Worm (Caenorhabditis elegans) whole organism, L1 larva: ENCODE data around the gene fbxb-55.

ENCODE experiments used
- egl-27 ChIP-seq, 2 experiments: fragments of 150-350 bp in 1 of 2; sonication (generic microtip); optimal IDR thresholded peaks; 3 replicates each; lab custom pipeline; 2017 to 2018; ENCODE audit warnings: missing biosample characterization in 2 of 2, missing genetic modification characterization in 2 of 2, missing genetic modification reagents in 2 of 2
- lin-13 ChIP-seq: fragments of 150-350 bp; optimal IDR thresholded peaks from 2 replicates; lab custom pipeline; 2014; ENCODE audit warnings: missing biosample characterization, missing genetic modification reagents, missing genetic modification characterization
- lin-14 ChIP-seq: fragments of 200-800 bp; sonication (Bioruptor generic); optimal IDR thresholded peaks from 2 replicates; lab custom pipeline; 2018; ENCODE audit warnings: mild to moderate bottlenecking, missing genetic modification characterization, moderate library complexity, missing compliant biosample characterization
- lin-15B ChIP-seq: fragments of 150-350 bp; sonication (generic microtip); optimal IDR thresholded peaks from 3 replicates; lab custom pipeline; 2014; ENCODE audit warnings: missing biosample characterization, missing genetic modification characterization
- nhr-90 ChIP-seq: sonication (generic microtip); optimal IDR thresholded peaks from 2 replicates; lab custom pipeline; 2016; ENCODE audit warnings: mild to moderate bottlenecking, missing genetic modification characterization, missing compliant biosample characterization; ENCODE audit not compliant: poor library complexity
- unc-30 ChIP-seq: sonication (generic microtip); optimal IDR thresholded peaks from 2 replicates; lab custom pipeline; 2017; ENCODE audit warnings: missing biosample characterization, missing genetic modification characterization
- unc-62 ChIP-seq: fragments of 150-350 bp; optimal IDR thresholded peaks from 2 replicates; lab custom pipeline; 2014; ENCODE audit warnings: missing biosample characterization, missing genetic modification reagents, missing genetic modification characterization
- ztf-11 ChIP-seq, 2 experiments: sonication (generic microtip); optimal IDR thresholded peaks; 2 replicates each; lab custom pipeline; 2016 to 2017; ENCODE audit warnings: missing genetic modification characterization in 2 of 2, missing biosample characterization in 1 of 2, missing compliant biosample characterization in 1 of 2

ce11 chrIV:4029288-4029687 lies 39.3 kb upstream of the fbxb-55 start:
- TF ChIP-seq lin-13: no peak
- no peak for TF ChIP-seq lin-15B
- no peak for TF ChIP-seq egl-27 (tag; optimal IDR thresholded peaks at IDR 0.05; lab: Kevin White, UChicago)
- TF ChIP-seq nhr-90 (tag; lab: Kevin White, UChicago): no peak
- no peak for TF ChIP-seq unc-62 (GFP tag; lab: Kevin White, UChicago)
- TF ChIP-seq unc-30 (tag; lab: Kevin White, UChicago): no peak
- no peak for TF ChIP-seq ztf-11 (tag; optimal IDR thresholded peaks at IDR 0.05; lab: Kevin White, UChicago)
- TF ChIP-seq lin-14 (GFP tag; lab: Kevin White, UChicago): no peak
